Worm (Caenorhabditis elegans) whole organism, L4 larva: ENCODE measurements around the gene M106.3.

ENCODE experiments used
- D1046.2 ChIP-seq: fragments of 200-800 bp; sonication (Bioruptor generic); IDR thresholded peaks from 2 replicates; pipeline ENCODE4 v1.3.6; 2022; ENCODE audit warnings: missing genetic modification characterization, missing compliant biosample characterization
- F10B5.3 ChIP-seq: sonication (generic microtip); optimal IDR thresholded peaks from 2 replicates; lab custom pipeline; 2016; ENCODE audit warnings: mild to moderate bottlenecking, missing genetic modification characterization, missing compliant biosample characterization
- R02D3.7 ChIP-seq: fragments of 150-350 bp; sonication (generic microtip); optimal IDR thresholded peaks from 3 replicates; lab custom pipeline; 2014; ENCODE audit warnings: missing biosample characterization, missing genetic modification characterization
- ZK546.5 ChIP-seq, 2 experiments: sonication (generic microtip); optimal IDR thresholded peaks; 2 replicates each; lab custom pipeline; 2017; ENCODE audit warnings: missing biosample characterization in 2 of 2, missing genetic modification characterization in 2 of 2
- aha-1 ChIP-seq: fragments of 150-350 bp; peaks from one replicate; lab custom pipeline; 2014; ENCODE audit warnings: missing biosample characterization, missing genetic modification characterization
- ama-1 ChIP-seq: fragments of 150-350 bp; optimal IDR thresholded peaks from 2 replicates; lab custom pipeline; 2014; ENCODE audit warnings: inconsistent platforms, mixed read lengths
- arid-1 ChIP-seq: fragments of 200-800 bp; sonication (Bioruptor generic); conservative IDR thresholded peaks from 2 replicates; pipeline ENCODE4 v1.3.6; 2022; ENCODE audit warnings: missing genetic modification reagents, missing genetic modification characterization, missing compliant biosample characterization
- attf-4 ChIP-seq: sonication (generic microtip); optimal IDR thresholded peaks from 3 replicates; lab custom pipeline; 2017; ENCODE audit warnings: missing biosample characterization, missing genetic modification characterization
- ceh-32 ChIP-seq: sonication (generic microtip); optimal IDR thresholded peaks from 2 replicates; lab custom pipeline; 2016; ENCODE audit warnings: mild to moderate bottlenecking, missing genetic modification characterization, missing compliant biosample characterization; ENCODE audit not compliant: poor library complexity
- ceh-44 ChIP-seq: fragments of 200-800 bp; sonication (Bioruptor generic); IDR thresholded peaks from 2 replicates; pipeline ENCODE4 v1.3.6; 2022; ENCODE audit warnings: missing genetic modification reagents, missing genetic modification characterization, missing compliant biosample characterization
- ceh-62 ChIP-seq: sonication (generic microtip); optimal IDR thresholded peaks from 2 replicates; lab custom pipeline; 2017; ENCODE audit warnings: missing biosample characterization, missing genetic modification characterization
- ces-1 ChIP-seq: fragments of 150-350 bp; sonication (generic microtip); optimal IDR thresholded peaks from 4 replicates; lab custom pipeline; 2014; ENCODE audit warnings: missing biosample characterization, missing genetic modification reagents, missing genetic modification characterization
- cey-2 ChIP-seq: sonication (generic microtip); optimal IDR thresholded peaks from 3 replicates; lab custom pipeline; 2017; ENCODE audit warnings: missing genetic modification characterization, mild to moderate bottlenecking, missing compliant biosample characterization, antibody characterized with exemption, borderline replicate concordance; ENCODE audit not compliant: insufficient read depth
- ctbp-1 ChIP-seq: fragments of 200-800 bp; sonication (Bioruptor generic); IDR thresholded peaks from 2 replicates; pipeline ENCODE4 v1.3.6; 2022; ENCODE audit warnings: missing genetic modification reagents, missing genetic modification characterization, missing compliant biosample characterization
- daf-16 ChIP-seq, 3 experiments: sonication (generic microtip); optimal IDR thresholded peaks; 2 replicates each; lab custom pipeline; 2016 to 2017; ENCODE audit warnings: missing genetic modification characterization in 3 of 3, missing genetic modification reagents in 3 of 3, mild to moderate bottlenecking in 2 of 3, missing compliant biosample characterization in 2 of 3, missing biosample characterization in 1 of 3, moderate library complexity in 1 of 3
- dve-1 ChIP-seq: sonication (generic microtip); optimal IDR thresholded peaks from 2 replicates; lab custom pipeline; 2017; ENCODE audit warnings: antibody characterized with exemption, mild to moderate bottlenecking, missing genetic modification characterization, missing compliant biosample characterization; ENCODE audit not compliant: insufficient read depth
- egl-27 ChIP-seq: sonication (generic microtip); optimal IDR thresholded peaks from 3 replicates; lab custom pipeline; 2017; ENCODE audit warnings: missing biosample characterization, missing genetic modification reagents, missing genetic modification characterization
- egl-43 ChIP-seq: fragments of 200-800 bp; sonication (Bioruptor generic); IDR thresholded peaks from 2 replicates; pipeline ENCODE4 v1.3.6; 2022; ENCODE audit warnings: missing genetic modification reagents, missing genetic modification characterization, missing compliant biosample characterization
- fos-1 ChIP-seq: fragments of 150-350 bp; optimal IDR thresholded peaks from 2 replicates; lab custom pipeline; 2014; ENCODE audit warnings: missing biosample characterization, missing genetic modification characterization
- hmg-1.1 ChIP-seq: fragments of 200-800 bp; sonication (Bioruptor generic); IDR thresholded peaks from 2 replicates; pipeline ENCODE4 v1.3.6; 2022; ENCODE audit warnings: missing genetic modification reagents, missing genetic modification characterization, missing compliant biosample characterization
- lin-38 ChIP-seq: fragments of 200-800 bp; sonication (Bioruptor generic); IDR thresholded peaks from 2 replicates; pipeline ENCODE4 v1.3.6; 2022; ENCODE audit warnings: missing genetic modification reagents, missing genetic modification characterization, missing compliant biosample characterization
- madf-5 ChIP-seq, 2 experiments: fragments of 200-800 bp; sonication (Bioruptor generic); IDR thresholded peaks; 2 replicates each; pipeline ENCODE4 v1.3.6; 2022; ENCODE audit warnings: missing compliant biosample characterization in 2 of 2, missing genetic modification characterization in 2 of 2
- madf-9 ChIP-seq: fragments of 200-800 bp; sonication (Bioruptor generic); conservative IDR thresholded peaks from 2 replicates; pipeline ENCODE4 v1.3.6; 2022; ENCODE audit warnings: missing genetic modification reagents, missing genetic modification characterization, missing compliant biosample characterization
- mdt-29 ChIP-seq: fragments of 200-800 bp; sonication (Bioruptor generic); IDR thresholded peaks from 2 replicates; pipeline ENCODE4 v1.3.6; 2022; ENCODE audit warnings: missing genetic modification reagents, missing genetic modification characterization, missing compliant biosample characterization
- mxl-2 ChIP-seq: fragments of 200-800 bp; sonication (Bioruptor generic); conservative IDR thresholded peaks from 2 replicates; pipeline ENCODE4 v1.3.6; 2022; ENCODE audit warnings: missing genetic modification reagents, missing genetic modification characterization, missing compliant biosample characterization
- mxl-3 ChIP-seq: fragments of 200-800 bp; sonication (Bioruptor generic); optimal IDR thresholded peaks from 2 replicates; lab custom pipeline; 2018; ENCODE audit warnings: mild to moderate bottlenecking, missing genetic modification characterization, missing compliant biosample characterization
- nhr-102 ChIP-seq: sonication (generic microtip); optimal IDR thresholded peaks from 2 replicates; lab custom pipeline; 2016; ENCODE audit warnings: mild to moderate bottlenecking, missing genetic modification characterization, moderate library complexity, missing compliant biosample characterization
- nhr-28 ChIP-seq: fragments of 150-350 bp; optimal IDR thresholded peaks from 2 replicates; lab custom pipeline; 2014; ENCODE audit warnings: missing biosample characterization, missing genetic modification characterization
- nhr-76 ChIP-seq: fragments of 150-350 bp; optimal IDR thresholded peaks from 2 replicates; lab custom pipeline; 2014; ENCODE audit warnings: missing biosample characterization, missing genetic modification characterization
- nhr-77 ChIP-seq: fragments of 150-350 bp; optimal IDR thresholded peaks from 2 replicates; lab custom pipeline; 2014; ENCODE audit warnings: missing biosample characterization, missing genetic modification characterization
- pqm-1 ChIP-seq: sonication (generic microtip); optimal IDR thresholded peaks from 2 replicates; lab custom pipeline; 2017; ENCODE audit warnings: missing biosample characterization, missing genetic modification characterization
- rbr-2 ChIP-seq: sonication (generic microtip); optimal IDR thresholded peaks from 2 replicates; lab custom pipeline; 2016; ENCODE audit warnings: missing genotype, missing genetic modification characterization, missing compliant biosample characterization
- skn-1 ChIP-seq: fragments of 150-350 bp; optimal IDR thresholded peaks from 2 replicates; lab custom pipeline; 2014; ENCODE audit warnings: missing biosample characterization, missing genetic modification characterization
- snpc-1.2 ChIP-seq: fragments of 200-800 bp; sonication (Bioruptor generic); IDR thresholded peaks from 2 replicates; pipeline ENCODE4 v1.3.6; 2022; ENCODE audit warnings: missing genetic modification reagents, missing genetic modification characterization, missing compliant biosample characterization
- snpc-4 ChIP-seq: fragments of 150-350 bp; optimal IDR thresholded peaks from 2 replicates; lab custom pipeline; 2014; ENCODE audit warnings: missing biosample characterization, missing genetic modification characterization
- tra-1 ChIP-seq: fragments of 200-800 bp; sonication (Bioruptor generic); IDR thresholded peaks from 2 replicates; pipeline ENCODE4 v1.3.6; 2022; ENCODE audit warnings: missing genetic modification reagents, missing genetic modification characterization, missing compliant biosample characterization
- unc-130 ChIP-seq: sonication (generic microtip); optimal IDR thresholded peaks from 2 replicates; lab custom pipeline; 2016; ENCODE audit warnings: missing genetic modification reagents, missing genetic modification characterization, missing compliant biosample characterization
- zfp-3 ChIP-seq: fragments of 200-800 bp; sonication (Bioruptor generic); conservative IDR thresholded peaks from 2 replicates; pipeline ENCODE4 v1.3.6; 2022; ENCODE audit warnings: missing genetic modification reagents, missing genetic modification characterization, missing compliant biosample characterization
- ztf-11 ChIP-seq: fragments of 150-350 bp; optimal IDR thresholded peaks from 2 replicates; lab custom pipeline; 2014; ENCODE audit warnings: missing biosample characterization, missing genetic modification characterization
- ztf-7 ChIP-seq: fragments of 150-350 bp; optimal IDR thresholded peaks from 2 replicates; lab custom pipeline; 2014; ENCODE audit warnings: missing biosample characterization, missing genetic modification characterization

Gene M106.3

DNA sequence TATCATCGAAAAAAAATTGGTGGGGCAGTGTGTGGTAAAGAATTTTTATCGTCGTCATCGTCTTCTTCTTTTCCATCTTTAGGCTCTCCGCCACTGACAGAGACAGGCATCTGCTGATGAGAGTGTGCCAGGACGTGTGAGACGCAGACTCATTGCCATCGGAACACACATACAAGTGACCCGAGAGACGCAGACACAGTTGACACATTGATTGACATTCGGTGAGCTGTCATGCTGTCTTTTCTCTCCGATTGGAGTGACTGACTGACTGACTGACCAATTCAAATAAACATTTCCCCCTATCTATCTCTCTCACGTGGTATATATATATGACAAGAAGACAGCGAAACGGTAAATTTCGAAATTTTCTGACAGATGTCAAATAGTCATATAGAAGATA is 9.6 kb downstream of the M106.3 start (continued):
- TF ChIP-seq daf-16 (GFP tag; optimal IDR thresholded peaks at IDR 0.05; lab: Kevin White, UChicago), result peak in 1 of 2 experiments; percentile 84
- TF ChIP-seq daf-16 (tag; optimal IDR thresholded peaks at IDR 0.05; lab: Kevin White, UChicago), result peak; percentile 71
- peak; percentile 62; the same call in 1 of the 2 replicates for TF ChIP-seq zfp-3 (GFP tag; lab: Robert Waterston, UW)
- TF ChIP-seq ces-1 (GFP tag; lab: Kevin White, UChicago), result no peak
- TF ChIP-seq nhr-76 (tag; lab: Kevin White, UChicago), result no peak
- peak; percentile 91 for TF ChIP-seq mxl-3 (GFP tag; lab: Kevin White, UChicago)
- peak; percentile 42; the same call in 1 of the 2 replicates for TF ChIP-seq madf-9 (GFP tag; lab: Robert Waterston, UW)
- TF ChIP-seq snpc-4 (tag; lab: Kevin White, UChicago), result no peak
- TF ChIP-seq lin-38 (GFP tag; lab: Robert Waterston, UW), result peak; percentile 55
- peak; percentile 86 for TF ChIP-seq dve-1 (tag; lab: Kevin White, UChicago)
- TF ChIP-seq snpc-1.2 (GFP tag; lab: Robert Waterston, UW), result no peak
- no peak for TF ChIP-seq R02D3.7 (tag; lab: Kevin White, UChicago)
- no peak for TF ChIP-seq skn-1 (tag; lab: Kevin White, UChicago)
- no peak for TF ChIP-seq ZK546.5 (tag; optimal IDR thresholded peaks at IDR 0.05; lab: Kevin White, UChicago)
- no peak for TF ChIP-seq fos-1 (tag; lab: Kevin White, UChicago)
- TF ChIP-seq mdt-29 (GFP tag; lab: Robert Waterston, UW), result peak; percentile 91
- TF ChIP-seq attf-4 (tag; lab: Kevin White, UChicago), result no peak
- peak; percentile 67; the same call in 1 of the 2 replicates for TF ChIP-seq hmg-1.1 (GFP tag; lab: Robert Waterston, UW)
- no peak for TF ChIP-seq egl-27 (tag; lab: Kevin White, UChicago)
- peak; percentile 98 for TF ChIP-seq tra-1 (GFP tag; lab: Robert Waterston, UW)
- TF ChIP-seq mxl-2 (GFP tag; lab: Robert Waterston, UW), result no peak
- TF ChIP-seq pqm-1 (tag; lab: Kevin White, UChicago), result peak; percentile 22
- no peak for TF ChIP-seq unc-130 (GFP tag; lab: Kevin White, UChicago)
- no peak for TF ChIP-seq madf-5 (GFP tag; IDR thresholded peaks at IDR 0.05; lab: Robert Waterston, UW)
- 0 out of 2 replicates have a peak, but pooled peaks have one; percentile 43 for TF ChIP-seq D1046.2 (GFP tag; lab: Robert Waterston, UW)
- TF ChIP-seq nhr-102 (tag; lab: Kevin White, UChicago), result peak; percentile 89
- TF ChIP-seq arid-1 (GFP tag; lab: Robert Waterston, UW), result 0 out of 2 replicates have a peak, but pooled peaks have one; percentile 25
- TF ChIP-seq ceh-32, result no peak
- no peak for TF ChIP-seq cey-2 (tag; lab: Kevin White, UChicago)

DNA sequence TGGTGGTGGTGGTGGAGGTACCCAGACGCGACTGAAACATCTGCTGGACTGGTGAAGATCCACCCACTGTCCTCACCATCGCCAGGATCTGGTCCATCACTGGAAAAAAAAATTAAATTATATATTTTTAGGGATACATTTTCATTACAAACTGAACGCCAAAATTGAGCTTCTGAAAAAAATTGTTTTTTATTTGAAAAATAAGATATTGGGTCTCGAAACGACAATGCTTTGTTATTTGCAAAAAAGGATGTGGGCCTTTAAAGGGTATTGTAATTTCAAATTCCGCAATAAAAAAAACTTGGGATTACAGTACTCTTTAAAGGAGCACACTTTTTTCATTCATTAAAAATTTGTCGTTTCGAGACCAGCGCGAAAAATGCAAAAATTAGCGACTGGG is 10.8 kb downstream of the M106.3 start, which contains the start of gene M106.2:
Gene M106.2, minus strand, starts transcription at position 101 of the 400 bp plus-strand sequence.
- TF ChIP-seq aha-1 (peak; percentile 29), rbr-2 (tag; lab: Kevin White, UChicago) (no peak), ztf-7 (no peak), F10B5.3 (tag; lab: Kevin White, UChicago) (no peak), R02D3.7 (tag; lab: Kevin White, UChicago) (no peak), ceh-62 (tag; lab: Kevin White, UChicago) (no peak), mxl-2 (GFP tag; lab: Robert Waterston, UW) (no peak), ztf-11 (tag; lab: Kevin White, UChicago) (no peak), nhr-77 (tag; lab: Kevin White, UChicago) (no peak), ama-1 (no peak), egl-43 (GFP tag; lab: Robert Waterston, UW) (no peak), nhr-28 (no peak), ctbp-1 (GFP tag; lab: Robert Waterston, UW) (no peak), ZK546.5 (tag; optimal IDR thresholded peaks at IDR 0.05; lab: Kevin White, UChicago) (no peak), zfp-3 (GFP tag; lab: Robert Waterston, UW) (0 out of 2 replicates have a peak, but pooled peaks have one; percentile 42), ceh-44 (GFP tag; lab: Robert Waterston, UW) (no peak)
